Worm (Caenorhabditis elegans) whole organism, late embryonic: Measurements from ENCODE around the gene twk-44.

Source experiments
- C38D4.7 ChIP-seq: fragments of 200-800 bp; sonication (Bioruptor generic); optimal IDR thresholded peaks from 2 replicates; lab custom pipeline; 2018; ENCODE audit warnings: mild to moderate bottlenecking, missing genetic modification characterization, moderate library complexity, missing compliant biosample characterization
- F13H6.1 ChIP-seq: sonication (generic microtip); optimal IDR thresholded peaks from 2 replicates; lab custom pipeline; 2016; ENCODE audit warnings: missing genetic modification characterization, missing compliant biosample characterization
- K02D7.2 ChIP-seq: sonication (generic microtip); optimal IDR thresholded peaks from 2 replicates; lab custom pipeline; 2017; ENCODE audit warnings: mild to moderate bottlenecking, missing genetic modification characterization, missing compliant biosample characterization
- T23F11.4 ChIP-seq: fragments of 200-800 bp; sonication (Bioruptor generic); optimal IDR thresholded peaks from 2 replicates; lab custom pipeline; 2018; ENCODE audit warnings: mild to moderate bottlenecking, missing genetic modification characterization, missing compliant biosample characterization
- ceh-19 ChIP-seq: fragments of 200-800 bp; sonication (Bioruptor generic); optimal IDR thresholded peaks from 2 replicates; lab custom pipeline; 2018; ENCODE audit warnings: mild to moderate bottlenecking, missing genetic modification characterization, missing compliant biosample characterization
- ceh-22 ChIP-seq: sonication (generic microtip); optimal IDR thresholded peaks from 2 replicates; lab custom pipeline; 2017; ENCODE audit warnings: missing biosample characterization, missing genetic modification characterization
- ceh-30 ChIP-seq: fragments of 150-350 bp; optimal IDR thresholded peaks from 2 replicates; lab custom pipeline; 2014; ENCODE audit warnings: missing biosample characterization, missing genetic modification characterization
- ceh-31 ChIP-seq: sonication (generic microtip); optimal IDR thresholded peaks from 2 replicates; lab custom pipeline; 2016; ENCODE audit warnings: missing genetic modification characterization, missing compliant biosample characterization
- ceh-34 ChIP-seq: sonication (generic microtip); optimal IDR thresholded peaks from 2 replicates; lab custom pipeline; 2016; ENCODE audit warnings: mild to moderate bottlenecking, missing genetic modification characterization, missing compliant biosample characterization
- ceh-48 ChIP-seq: sonication (generic microtip); optimal IDR thresholded peaks from 2 replicates; lab custom pipeline; 2016; ENCODE audit warnings: missing genetic modification characterization, inconsistent platforms, missing compliant biosample characterization
- che-1 ChIP-seq: sonication (generic microtip); optimal IDR thresholded peaks from 2 replicates; lab custom pipeline; 2016; ENCODE audit warnings: mild to moderate bottlenecking, missing genetic modification characterization, missing compliant biosample characterization
- dmd-4 ChIP-seq: sonication (generic microtip); optimal IDR thresholded peaks from 2 replicates; lab custom pipeline; 2016; ENCODE audit warnings: borderline replicate concordance, missing genetic modification characterization, missing compliant biosample characterization
- elt-4 ChIP-seq: sonication (generic microtip); optimal IDR thresholded peaks from 2 replicates; lab custom pipeline; 2016; ENCODE audit warnings: missing genetic modification characterization, missing compliant biosample characterization
- ets-4 ChIP-seq: sonication (generic microtip); optimal IDR thresholded peaks from 2 replicates; lab custom pipeline; 2016; ENCODE audit warnings: missing genetic modification characterization, missing compliant biosample characterization
- fax-1 ChIP-seq: sonication (generic microtip); optimal IDR thresholded peaks from 2 replicates; lab custom pipeline; 2016; ENCODE audit warnings: missing genotype, missing genetic modification characterization, missing compliant biosample characterization
- fkh-6 ChIP-seq: sonication (generic microtip); optimal IDR thresholded peaks from 2 replicates; lab custom pipeline; 2016; ENCODE audit warnings: missing genetic modification characterization, missing compliant biosample characterization
- gmeb-2 ChIP-seq: sonication (generic microtip); optimal IDR thresholded peaks from 2 replicates; lab custom pipeline; 2016; ENCODE audit warnings: missing genetic modification characterization, inconsistent platforms, missing compliant biosample characterization
- lim-6 ChIP-seq: sonication (generic microtip); optimal IDR thresholded peaks from 2 replicates; lab custom pipeline; 2016; ENCODE audit warnings: missing genetic modification characterization, missing compliant biosample characterization
- nfya-1 ChIP-seq: sonication (generic microtip); optimal IDR thresholded peaks from 2 replicates; lab custom pipeline; 2017; ENCODE audit warnings: missing genetic modification characterization, mild to moderate bottlenecking, missing compliant biosample characterization, antibody characterized with exemption, moderate library complexity
- nhr-232 ChIP-seq: sonication (generic microtip); optimal IDR thresholded peaks from 2 replicates; lab custom pipeline; 2016; ENCODE audit warnings: missing genetic modification characterization, missing compliant biosample characterization
- pax-1 ChIP-seq: fragments of 150-350 bp; optimal IDR thresholded peaks from 2 replicates; lab custom pipeline; 2014; ENCODE audit warnings: missing biosample characterization, missing genetic modification characterization
- pha-2 ChIP-seq: sonication (generic microtip); optimal IDR thresholded peaks from 2 replicates; lab custom pipeline; 2017; ENCODE audit warnings: mild to moderate bottlenecking, missing genetic modification characterization, missing compliant biosample characterization
- pha-4 ChIP-seq: fragments of 150-350 bp; optimal IDR thresholded peaks from 2 replicates; lab custom pipeline; 2018; ENCODE audit warnings: missing biosample characterization, missing genetic modification reagents, missing genetic modification characterization
- pqm-1 ChIP-seq: sonication (generic microtip); optimal IDR thresholded peaks from 2 replicates; lab custom pipeline; 2016; ENCODE audit warnings: missing genetic modification characterization, missing compliant biosample characterization
- sox-2 ChIP-seq: fragments of 200-800 bp; sonication (Bioruptor generic); IDR thresholded peaks from 2 replicates; pipeline ENCODE4 v1.3.6; 2022; ENCODE audit warnings: missing genetic modification reagents, missing genetic modification characterization, missing compliant biosample characterization
- tbx-7 ChIP-seq: sonication (generic microtip); optimal IDR thresholded peaks from 2 replicates; lab custom pipeline; 2016; ENCODE audit warnings: missing genotype, missing genetic modification characterization, missing compliant biosample characterization
- unc-42 ChIP-seq: sonication (generic microtip); optimal IDR thresholded peaks from 2 replicates; lab custom pipeline; 2016; ENCODE audit warnings: missing genotype, missing genetic modification characterization, missing compliant biosample characterization
- unc-55 ChIP-seq: sonication (generic microtip); optimal IDR thresholded peaks from 2 replicates; lab custom pipeline; 2017; ENCODE audit warnings: missing biosample characterization, missing genetic modification reagents, missing genetic modification characterization
- unc-86 ChIP-seq: sonication (generic microtip); optimal IDR thresholded peaks from 2 replicates; lab custom pipeline; 2016; ENCODE audit warnings: missing genetic modification characterization, missing compliant biosample characterization
- zip-5 ChIP-seq: sonication (generic microtip); optimal IDR thresholded peaks from 2 replicates; lab custom pipeline; 2016; ENCODE audit warnings: missing genetic modification characterization, missing compliant biosample characterization

The twk-44 gene

DNA sequence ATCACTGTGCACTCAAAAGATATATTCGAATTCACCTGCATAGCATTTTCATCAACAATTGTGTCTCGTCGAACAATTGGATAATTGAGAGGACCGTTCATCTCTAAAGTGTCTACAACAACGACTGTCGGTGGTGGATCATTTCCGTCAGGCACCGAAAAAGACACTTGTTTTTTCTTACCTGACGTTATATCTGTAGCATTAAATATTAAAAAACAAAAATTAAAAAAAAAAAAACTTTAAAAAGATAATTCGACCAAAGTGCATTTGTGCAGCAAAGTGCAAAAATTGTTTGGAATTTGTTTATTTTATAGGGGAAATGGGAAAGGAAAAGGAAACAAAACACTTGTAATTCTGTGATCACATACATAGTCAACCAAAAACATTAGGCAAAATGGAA is at the start of gene twk-44:
Gene twk-44 (minus strand): TSS at position 101 of the 400 bp plus-strand sequence.
- no peak for TF ChIP-seq lim-6
- no peak for TF ChIP-seq unc-55
- TF ChIP-seq nfya-1 (tag; lab: Kevin White, UChicago), result no peak
- no peak for TF ChIP-seq sox-2 (GFP tag; lab: Robert Waterston, UW)
- no peak for TF ChIP-seq ceh-48 (tag; lab: Kevin White, UChicago)
- no peak for TF ChIP-seq dmd-4
- TF ChIP-seq K02D7.2, result no peak
- TF ChIP-seq tbx-7, result no peak
- TF ChIP-seq ceh-22 (tag; lab: Kevin White, UChicago), result no peak
- TF ChIP-seq elt-4 (tag; lab: Kevin White, UChicago), result no peak
- TF ChIP-seq nhr-232 (tag; lab: Kevin White, UChicago), result no peak
- TF ChIP-seq pax-1 (tag; lab: Kevin White, UChicago), result no peak
- no peak for TF ChIP-seq ceh-34 (tag; lab: Kevin White, UChicago)
- no peak for TF ChIP-seq ceh-19 (GFP tag; lab: Kevin White, UChicago)
- no peak for TF ChIP-seq ets-4
- TF ChIP-seq che-1 (tag; lab: Kevin White, UChicago), result no peak
- TF ChIP-seq ceh-31 (tag; lab: Kevin White, UChicago), result no peak
- no peak for TF ChIP-seq pha-4 (tag; lab: Kevin White, UChicago)
- TF ChIP-seq zip-5 (tag; lab: Kevin White, UChicago), result no peak

DNA sequence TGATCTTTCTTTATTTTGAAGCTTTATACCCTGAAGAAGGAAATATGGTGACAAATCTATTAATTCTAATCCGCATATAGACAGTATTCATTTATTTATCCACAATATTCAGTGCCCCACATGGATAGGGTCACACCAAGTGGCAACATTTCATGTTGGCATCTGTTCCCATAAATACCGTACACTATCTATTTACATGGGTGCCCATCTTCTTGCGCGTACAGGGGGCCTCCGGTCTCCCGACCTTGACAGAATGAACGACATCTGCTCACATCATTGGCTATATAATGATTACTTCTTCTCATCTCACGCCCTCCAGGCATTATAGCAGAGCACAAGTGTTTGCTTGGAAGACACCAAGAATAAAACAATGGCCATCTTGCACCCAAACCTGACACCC is 48.7 kb upstream of the twk-44 start:
- TF ChIP-seq ceh-31 (tag; lab: Kevin White, UChicago) (peak; percentile 21), F13H6.1 (tag; lab: Kevin White, UChicago) (no peak)
- TF ChIP-seq, all 69 proteins: peak for 1

ce11 chrX:11673063-11673759 is 46.3 kb upstream of the twk-44 start:
- TF ChIP-seq dmd-4 (no peak), unc-42 (peak; percentile 44)

ce11 chrX:11666545-11667177 is 39.7 kb upstream of the twk-44 start, which contains the start of gene noca-2:
noca-2 (plus strand) TSS chrX:11667127.
- TF ChIP-seq unc-42, result peak; percentile 65
- no peak for TF ChIP-seq sox-2 (GFP tag; lab: Robert Waterston, UW)
- peak; percentile 61 for TF ChIP-seq nfya-1 (tag; lab: Kevin White, UChicago)
- peak; percentile 9 for TF ChIP-seq ceh-34 (tag; lab: Kevin White, UChicago)
- TF ChIP-seq ceh-30 (tag; lab: Kevin White, UChicago), result no peak
- TF ChIP-seq fkh-6, result no peak
- peak; percentile 24 for TF ChIP-seq ceh-31 (tag; lab: Kevin White, UChicago)
- no peak for TF ChIP-seq pqm-1 (tag; lab: Kevin White, UChicago)
- TF ChIP-seq unc-55, result peak; percentile 62
- TF ChIP-seq F13H6.1 (tag; lab: Kevin White, UChicago), result no peak

DNA sequence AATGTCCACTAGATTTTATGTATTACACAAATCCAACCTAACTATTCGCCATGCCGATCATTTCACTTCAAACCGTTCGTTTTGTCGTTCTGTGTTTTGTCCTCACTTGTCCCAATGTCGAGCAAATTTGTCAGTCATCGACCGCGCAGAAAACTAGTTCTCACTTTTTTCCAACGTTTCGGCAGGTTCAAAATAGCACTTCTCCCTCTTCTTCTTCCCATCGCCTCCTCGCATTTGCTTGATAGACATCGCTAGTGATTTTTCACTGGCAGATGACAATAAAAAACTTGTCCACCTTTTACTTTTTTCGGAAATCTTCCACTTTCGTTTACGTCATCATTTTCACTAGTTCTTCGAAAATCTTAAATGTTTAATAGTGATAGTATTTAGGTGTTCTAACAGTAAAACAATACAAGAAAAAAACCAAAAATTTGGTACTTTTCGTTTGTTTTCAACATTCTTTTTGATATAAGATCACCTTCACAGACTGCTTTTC is 38.7 kb upstream of the twk-44 start:
- no peak for TF ChIP-seq unc-86 (tag; lab: Kevin White, UChicago)
- TF ChIP-seq sox-2 (GFP tag; lab: Robert Waterston, UW), result no peak
- no peak for TF ChIP-seq fax-1
- no peak for TF ChIP-seq T23F11.4
- TF ChIP-seq gmeb-2, result no peak
- TF ChIP-seq ceh-30 (tag; lab: Kevin White, UChicago), result no peak
- no peak for TF ChIP-seq ceh-22 (tag; lab: Kevin White, UChicago)

- TF ChIP-seq ceh-31 (tag; lab: Kevin White, UChicago) (no peak), pha-2 (tag; lab: Kevin White, UChicago) (no peak), pha-4 (tag; lab: Kevin White, UChicago) (no peak), K02D7.2 (no peak), fkh-6 (no peak), C38D4.7 (GFP tag; lab: Kevin White, UChicago) (no peak), T23F11.4 (no peak)
- TF ChIP-seq, all 69 proteins: peak for 0
Measured at ce11 chrX:11664184-11664583, 37.3 kb upstream of the twk-44 start.
